Worm (Caenorhabditis elegans) whole organism, midembryonic: ENCODE data around the gene C25D7.10.

Experiments used
- T22C8.4 ChIP-seq: fragments of 200-800 bp; sonication (Bioruptor generic); IDR thresholded peaks from 2 replicates; pipeline ENCODE4 v1.3.6; 2022; ENCODE audit warnings: missing genetic modification characterization, missing compliant biosample characterization
- cog-1 ChIP-seq: sonication (generic microtip); optimal IDR thresholded peaks from 2 replicates; lab custom pipeline; 2016; ENCODE audit warnings: missing genetic modification characterization, missing compliant biosample characterization
- flt-1 ChIP-seq: fragments of 200-800 bp; sonication (Bioruptor generic); IDR thresholded peaks from 2 replicates; pipeline ENCODE4 v1.3.6; 2022; ENCODE audit warnings: missing genetic modification characterization, missing compliant biosample characterization
- klf-2 ChIP-seq: fragments of 200-800 bp; sonication (Bioruptor generic); conservative IDR thresholded peaks from 2 replicates; pipeline ENCODE4 v1.3.6; 2022; ENCODE audit warnings: missing genetic modification reagents, missing genetic modification characterization, missing compliant biosample characterization
- med-1 ChIP-seq: sonication (generic microtip); optimal IDR thresholded peaks from 2 replicates; lab custom pipeline; 2017; ENCODE audit warnings: missing genetic modification characterization, mild to moderate bottlenecking, missing compliant biosample characterization, antibody characterized with exemption, missing genetic modification reagents; ENCODE audit not compliant: insufficient read depth
- ref-1 ChIP-seq: fragments of 200-800 bp; sonication (Bioruptor generic); conservative IDR thresholded peaks from 2 replicates; pipeline ENCODE4 v1.3.6; 2022; ENCODE audit warnings: missing genetic modification reagents, missing genetic modification characterization, missing compliant biosample characterization
- tab-1 ChIP-seq: fragments of 200-800 bp; sonication (Bioruptor generic); IDR thresholded peaks from 2 replicates; pipeline ENCODE4 v1.3.6; 2022; ENCODE audit warnings: missing genetic modification characterization, missing compliant biosample characterization
- ztf-23 ChIP-seq: fragments of 200-800 bp; sonication (Bioruptor generic); IDR thresholded peaks from 2 replicates; pipeline ENCODE4 v1.3.6; 2022; ENCODE audit warnings: missing genetic modification reagents, missing genetic modification characterization, missing compliant biosample characterization
- ztf-29 ChIP-seq: fragments of 200-800 bp; sonication (Bioruptor generic); IDR thresholded peaks from 2 replicates; pipeline ENCODE4 v1.3.6; 2022; ENCODE audit warnings: missing genetic modification reagents, missing genetic modification characterization, missing compliant biosample characterization

Gene C25D7.10

DNA sequence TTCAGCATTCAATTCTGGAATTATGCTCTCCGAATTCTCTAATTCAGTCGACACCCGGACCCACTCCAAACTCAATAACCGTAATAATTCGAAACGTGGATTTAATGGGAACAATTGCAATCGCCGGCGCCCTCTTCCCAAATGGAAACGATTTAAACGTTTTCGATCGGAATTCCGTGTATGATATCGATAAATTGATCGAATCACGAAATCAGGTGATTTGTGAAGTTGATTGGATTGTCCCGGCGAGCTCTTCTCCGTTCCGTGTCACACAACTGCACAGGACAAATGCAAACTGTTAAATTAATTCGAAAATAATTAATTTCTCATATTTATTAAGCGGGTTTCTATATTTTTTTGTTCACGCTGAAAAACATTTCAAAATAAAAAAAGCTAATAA is 11.4 kb upstream of the C25D7.10 start, which contains the start of gene C25D7.16:
Gene C25D7.16, plus strand, starts transcription at position 301 of the 400 bp plus-strand sequence.
- TF ChIP-seq flt-1, result no peak
- TF ChIP-seq klf-2 (GFP tag; lab: Robert Waterston, UW), result no peak
- no peak for TF ChIP-seq cog-1 (tag; lab: Kevin White, UChicago)
- no peak for TF ChIP-seq ztf-29 (GFP tag; lab: Robert Waterston, UW)
- TF ChIP-seq ref-1, result no peak
- no peak for TF ChIP-seq med-1 (GFP tag; lab: Kevin White, UChicago)
- TF ChIP-seq ztf-23 (GFP tag; lab: Robert Waterston, UW), result no peak
- no peak for TF ChIP-seq tab-1
- no peak for TF ChIP-seq T22C8.4 (GFP tag; lab: Robert Waterston, UW)

DNA sequence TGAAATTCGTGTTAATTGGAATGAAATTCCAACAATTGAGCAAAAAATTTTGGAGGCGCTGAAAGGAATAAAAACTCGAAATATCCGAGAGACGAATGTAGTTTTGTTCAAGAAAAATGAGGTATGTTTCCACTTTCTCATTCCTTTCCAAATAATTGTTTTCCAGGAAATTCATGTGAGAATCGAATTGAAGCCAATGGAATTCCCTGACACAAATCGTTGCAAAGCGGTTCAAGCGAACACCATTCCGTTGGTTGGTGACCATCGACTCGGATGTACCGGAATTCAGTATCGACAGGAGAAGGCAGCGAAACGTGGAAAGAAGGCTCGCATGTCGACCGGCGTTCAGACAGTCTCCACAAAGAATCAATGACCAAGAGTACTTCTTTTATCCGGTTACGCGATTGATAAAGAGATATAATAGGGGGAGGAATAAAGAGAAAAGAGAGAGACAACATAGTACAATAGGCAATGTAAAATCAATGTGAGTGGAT is 10.9 kb upstream of the C25D7.10 start:
- TF ChIP-seq ztf-29 (GFP tag; lab: Robert Waterston, UW), result no peak
- no peak for TF ChIP-seq tab-1
- no peak for TF ChIP-seq flt-1
- no peak for TF ChIP-seq klf-2 (GFP tag; lab: Robert Waterston, UW)
- TF ChIP-seq T22C8.4 (GFP tag; lab: Robert Waterston, UW), result no peak
- no peak for TF ChIP-seq med-1 (GFP tag; lab: Kevin White, UChicago)
- no peak for TF ChIP-seq cog-1 (tag; lab: Kevin White, UChicago)
- TF ChIP-seq ref-1, result no peak
- TF ChIP-seq ztf-23 (GFP tag; lab: Robert Waterston, UW), result no peak

DNA sequence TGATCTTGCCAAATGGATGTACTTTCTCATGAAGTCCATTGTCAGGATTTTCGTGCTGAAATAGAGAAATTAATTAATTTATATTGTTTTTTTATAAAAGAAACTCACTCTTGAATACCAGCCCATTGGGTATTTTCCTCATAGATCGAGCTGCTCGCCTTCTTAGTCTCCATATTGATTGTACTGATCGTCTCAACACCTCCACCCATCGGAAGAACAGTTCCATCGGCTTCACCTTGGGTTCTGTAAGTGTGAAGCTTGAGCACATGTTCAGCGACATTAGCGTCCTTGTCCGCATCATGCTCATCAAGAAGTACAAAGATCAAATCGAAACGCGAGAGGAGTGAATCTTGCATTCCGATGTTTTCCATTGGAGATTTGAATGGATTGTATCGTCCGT is 9.5 kb upstream of the C25D7.10 start:
- TF ChIP-seq ref-1 (no peak), flt-1 (no peak), T22C8.4 (GFP tag; lab: Robert Waterston, UW) (no peak), ztf-23 (GFP tag; lab: Robert Waterston, UW) (no peak), cog-1 (tag; lab: Kevin White, UChicago) (no peak), med-1 (GFP tag; lab: Kevin White, UChicago) (no peak), klf-2 (GFP tag; lab: Robert Waterston, UW) (no peak), ztf-29 (GFP tag; lab: Robert Waterston, UW) (no peak), tab-1 (no peak)

DNA sequence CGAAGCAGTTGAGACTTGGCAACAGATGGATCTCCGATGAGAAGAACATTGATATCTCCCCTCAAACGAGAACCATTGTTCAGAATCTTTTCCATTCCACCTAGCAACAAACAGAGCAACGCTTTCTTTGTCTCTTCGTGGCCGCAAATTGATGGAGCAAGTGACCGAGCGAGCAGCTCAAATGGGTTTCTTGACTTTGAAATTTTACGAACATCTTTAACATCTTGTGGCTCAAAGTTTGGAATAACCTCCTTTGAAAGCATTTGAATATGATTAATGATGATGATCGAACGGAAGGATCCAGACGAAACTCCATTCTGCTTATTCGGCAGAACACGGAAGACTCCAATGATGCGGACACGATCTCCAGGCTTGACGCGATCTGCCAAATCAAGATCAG is 8.8 kb upstream of the C25D7.10 start:
- TF ChIP-seq med-1 (GFP tag; lab: Kevin White, UChicago) (no peak), cog-1 (tag; lab: Kevin White, UChicago) (no peak), klf-2 (GFP tag; lab: Robert Waterston, UW) (no peak), flt-1 (no peak), tab-1 (no peak), T22C8.4 (GFP tag; lab: Robert Waterston, UW) (no peak), ztf-29 (GFP tag; lab: Robert Waterston, UW) (no peak), ref-1 (no peak), ztf-23 (GFP tag; lab: Robert Waterston, UW) (no peak)

DNA sequence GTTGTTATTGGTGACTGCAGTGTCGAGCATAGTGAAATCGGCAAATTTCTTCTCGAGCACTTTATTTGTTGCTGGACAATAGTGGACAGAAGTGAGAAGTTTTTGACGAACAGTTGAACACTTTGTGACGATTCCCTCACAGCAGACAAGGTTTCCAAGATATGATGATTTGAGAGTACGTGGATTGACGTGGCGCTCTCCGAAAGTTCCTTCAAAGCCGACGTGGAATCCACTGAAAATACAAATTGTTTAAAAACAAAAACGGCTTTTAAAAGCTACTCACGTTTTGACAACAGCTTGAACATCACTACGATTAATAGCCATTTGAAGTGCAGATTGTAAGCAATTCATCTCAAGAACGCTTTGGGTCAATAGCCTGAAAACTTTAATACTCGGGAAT is 8.3 kb upstream of the C25D7.10 start:
- no peak for TF ChIP-seq med-1 (GFP tag; lab: Kevin White, UChicago)

DNA sequence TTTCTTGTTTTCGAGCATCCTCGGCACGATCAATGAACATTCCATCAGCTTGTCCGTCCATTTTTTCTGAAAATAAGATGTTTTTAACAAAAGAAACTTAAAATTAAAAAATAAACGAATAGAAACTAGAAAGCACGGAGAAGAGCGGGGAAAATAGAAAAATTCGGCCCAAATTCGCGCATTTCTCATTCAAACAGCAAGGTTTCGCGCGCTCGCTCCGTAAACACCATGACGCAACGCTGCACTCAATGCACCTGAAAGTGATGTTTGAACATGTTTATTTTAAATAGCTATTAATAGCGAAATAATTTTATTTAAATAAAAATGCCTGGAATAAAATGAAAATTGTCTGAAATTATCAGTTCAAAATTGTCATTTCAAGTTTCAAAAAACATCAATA is 7.7 kb upstream of the C25D7.10 start, which contains the start of the genes mcm-3 and C25D7.15:
Gene mcm-3, minus strand, starts transcription at position 66 of the 400 bp plus-strand sequence.
Gene C25D7.15, plus strand, starts transcription at position 275 of the 400 bp plus-strand sequence.
- no peak for TF ChIP-seq ztf-23 (GFP tag; lab: Robert Waterston, UW)
- no peak for TF ChIP-seq ref-1
- TF ChIP-seq med-1 (GFP tag; lab: Kevin White, UChicago), result no peak
- TF ChIP-seq tab-1, result no peak
- no peak for TF ChIP-seq cog-1 (tag; lab: Kevin White, UChicago)

DNA sequence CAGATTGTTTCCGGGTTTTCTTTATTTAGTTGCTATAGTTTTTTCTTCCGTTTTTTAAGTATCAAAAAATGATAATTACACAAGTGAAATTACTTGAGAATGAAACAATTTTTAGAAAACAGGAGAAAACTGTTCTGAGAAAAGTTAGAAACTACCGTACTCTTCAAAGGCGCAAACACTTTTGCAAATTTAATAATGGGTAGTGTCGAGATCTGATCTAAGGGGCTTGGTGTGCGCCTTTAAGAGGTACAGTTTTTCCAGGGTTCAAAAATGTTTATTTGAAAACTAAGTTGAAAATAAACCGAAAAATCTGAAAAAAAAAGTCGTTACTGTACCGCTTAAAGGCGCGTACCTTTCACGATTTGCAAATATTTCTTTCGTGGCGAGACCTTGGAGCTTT is 6.7 kb upstream of the C25D7.10 start:
- no peak for TF ChIP-seq ztf-23 (GFP tag; lab: Robert Waterston, UW)
- no peak for TF ChIP-seq ztf-29 (GFP tag; lab: Robert Waterston, UW)

ce11 chrV:15063987-15064386 is 3.3 kb upstream of the C25D7.10 start, which contains the start of gene rap-2:
Gene rap-2, minus strand, starts transcription at chrV:15064087.
- no peak for TF ChIP-seq klf-2 (GFP tag; lab: Robert Waterston, UW)
- no peak for TF ChIP-seq cog-1 (tag; lab: Kevin White, UChicago)
- TF ChIP-seq tab-1, result no peak
- TF ChIP-seq ztf-23 (GFP tag; lab: Robert Waterston, UW), result no peak
- no peak for TF ChIP-seq ref-1
- TF ChIP-seq ztf-29 (GFP tag; lab: Robert Waterston, UW), result no peak
- no peak for TF ChIP-seq med-1 (GFP tag; lab: Kevin White, UChicago)
- TF ChIP-seq flt-1, result no peak
- no peak for TF ChIP-seq T22C8.4 (GFP tag; lab: Robert Waterston, UW)

ce11 chrV:15065068-15065744 is 2.1 kb upstream of the C25D7.10 start, which contains the start of gene C25D7.9:
Gene C25D7.9, plus strand, starts transcription at chrV:15065135.
- TF ChIP-seq T22C8.4 (GFP tag; lab: Robert Waterston, UW) (peak; percentile 82), cog-1 (tag; lab: Kevin White, UChicago) (no peak), ztf-23 (GFP tag; lab: Robert Waterston, UW) (no peak)

DNA sequence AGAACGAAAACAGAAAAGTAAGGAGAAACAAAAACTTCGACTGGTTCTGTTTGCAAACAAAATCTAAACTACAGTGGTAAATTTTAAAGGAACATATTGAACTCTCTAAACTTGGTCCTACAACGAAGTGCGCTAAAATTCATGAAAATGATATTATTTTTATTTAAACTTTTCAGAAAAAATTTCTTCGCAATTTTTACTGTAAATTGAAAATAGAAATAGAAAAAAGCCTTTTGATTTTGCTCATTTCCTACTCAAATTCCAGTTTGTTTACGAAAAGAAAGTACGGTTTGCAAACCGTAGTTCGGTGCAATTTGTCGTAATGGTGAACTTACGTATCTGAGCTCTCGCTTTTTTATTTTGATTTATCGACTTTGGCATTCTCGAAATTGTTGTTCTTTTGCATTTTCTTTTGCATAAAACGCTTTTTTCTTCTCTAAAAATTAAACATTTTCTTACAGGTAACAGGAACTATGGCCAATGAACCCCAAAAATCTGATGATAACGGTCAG is 1.4 kb upstream of the C25D7.10 start, which contains the start of gene otub-1:
Gene otub-1, plus strand, starts transcription at position 462 of the 512 bp plus-strand sequence.
- TF ChIP-seq tab-1, result no peak
- TF ChIP-seq cog-1 (tag; lab: Kevin White, UChicago), result no peak
- TF ChIP-seq T22C8.4 (GFP tag; lab: Robert Waterston, UW), result no peak
- TF ChIP-seq ztf-23 (GFP tag; lab: Robert Waterston, UW), result no peak
- no peak for TF ChIP-seq ztf-29 (GFP tag; lab: Robert Waterston, UW)
- TF ChIP-seq klf-2 (GFP tag; lab: Robert Waterston, UW), result no peak
- TF ChIP-seq med-1 (GFP tag; lab: Kevin White, UChicago), result no peak
- no peak for TF ChIP-seq ref-1
- no peak for TF ChIP-seq flt-1
